Fruit fly (Drosophila melanogaster): ENCODE measurements around the gene CG17029.

- TF ChIP-seq CG12605 (GFP tag; IDR thresholded peaks at IDR 0.05): no peak
- no peak for TF ChIP-seq Pif1A (GFP tag; optimal IDR thresholded peaks at IDR 0.05)
- no peak for TF ChIP-seq D1 (tag; optimal IDR thresholded peaks at IDR 0.05)
- no peak for TF ChIP-seq Pif1B (GFP tag; optimal IDR thresholded peaks at IDR 0.05)
- no peak for TF ChIP-seq CG9948 (tag; optimal IDR thresholded peaks at IDR 0.05)
- TF ChIP-seq CG15710 (tag; optimal IDR thresholded peaks at IDR 0.05): no peak
- no peak for TF ChIP-seq CG14655 (GFP tag; optimal IDR thresholded peaks at IDR 0.05)
- no peak for TF ChIP-seq CG17806 (tag; optimal IDR thresholded peaks at IDR 0.05)
- TF ChIP-seq CG8301 (tag; optimal IDR thresholded peaks at IDR 0.05): no peak
- TF ChIP-seq gl (tag; optimal IDR thresholded peaks at IDR 0.05): no peak
- no peak for TF ChIP-seq CG13204 (GFP tag; optimal IDR thresholded peaks at IDR 0.05)
- TF ChIP-seq Snoo (tag; optimal IDR thresholded peaks at IDR 0.05): no peak
Measured at dm6 chr3L:16014515-16014914, 37.8 kb downstream of the CG17029 start.

Data from whole organism, pupa.